Worm (Caenorhabditis elegans): Measurements from ENCODE around the gene EEED8.2.

- TF ChIP-seq R02D3.7 (tag; optimal IDR thresholded peaks at IDR 0.05) (peak; percentile 50), ceh-82 (tag; optimal IDR thresholded peaks at IDR 0.05) (peak; percentile 24), snpc-4 (tag; optimal IDR thresholded peaks at IDR 0.05) (peak; percentile 82), ZK546.5 (tag; optimal IDR thresholded peaks at IDR 0.05) (peak; percentile 43), lin-39 (tag; optimal IDR thresholded peaks at IDR 0.05) (no peak), sem-4 (tag; optimal IDR thresholded peaks at IDR 0.05) (peak; percentile 83), aly-2 (tag; optimal IDR thresholded peaks at IDR 0.05) (no peak), zag-1 (tag; optimal IDR thresholded peaks at IDR 0.05) (peak; percentile 74), elt-3 (tag; optimal IDR thresholded peaks at IDR 0.05) (no peak)
Observed at ce11 chrII:5373275-5374047, 43.1 kb upstream of the EEED8.2 start, which contains the start of the genes agt-2 and F09E5.3.

All from whole organism, L2 larva.